Worm (Caenorhabditis elegans) whole organism, L1 larva: Measurements from ENCODE around the gene col-96.

Source experiments
- ces-1 ChIP-seq: fragments of 150-350 bp; optimal IDR thresholded peaks from 2 replicates; lab custom pipeline; 2014; ENCODE audit warnings: missing biosample characterization, missing genetic modification reagents, missing genetic modification characterization
- efl-1 ChIP-seq, 4 experiments: fragments of 150-350 bp; optimal IDR thresholded peaks in 3 of 4; peaks in 1 of 4; 1 replicate in 1 of 4; 2 replicates in 3 of 4; lab custom pipeline; 2014; ENCODE audit warnings: missing biosample characterization in 2 of 4, missing genetic modification characterization in 2 of 4, missing genetic modification reagents in 2 of 4
- lin-39 ChIP-seq: fragments of 150-350 bp; optimal IDR thresholded peaks from 2 replicates; lab custom pipeline; 2014; ENCODE audit warnings: missing biosample characterization, missing genetic modification reagents, missing genetic modification characterization
- snpc-4 ChIP-seq: fragments of 150-350 bp; optimal IDR thresholded peaks from 2 replicates; lab custom pipeline; 2014; ENCODE audit warnings: missing biosample characterization, missing genetic modification characterization
- unc-130 ChIP-seq: fragments of 150-350 bp; optimal IDR thresholded peaks from 2 replicates; lab custom pipeline; 2017; ENCODE audit warnings: missing biosample characterization, missing genetic modification characterization, inconsistent platforms

DNA sequence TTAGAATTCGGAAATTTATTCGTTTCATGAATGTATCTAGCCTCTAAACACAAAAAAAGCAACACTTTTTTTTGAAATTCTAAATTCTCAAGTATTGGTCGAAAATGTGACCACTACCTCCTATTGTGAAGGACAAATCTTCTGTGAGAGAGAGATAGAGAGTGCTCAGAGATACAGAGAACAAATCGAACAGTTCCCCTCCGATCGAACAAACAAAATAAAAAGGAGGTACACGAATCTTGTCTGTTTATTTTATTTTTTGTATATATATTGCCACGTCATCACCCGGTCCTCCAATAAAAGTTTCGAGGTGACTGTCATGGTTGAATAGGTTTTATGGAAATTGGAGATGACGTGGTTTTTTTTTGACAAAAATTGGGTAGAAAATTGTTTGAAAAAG is 34.3 kb upstream of the col-96 start:
- TF ChIP-seq efl-1 (optimal IDR thresholded peaks at IDR 0.05; lab: Kevin White, UChicago) (no peak), efl-1 (GFP tag; optimal IDR thresholded peaks at IDR 0.05 in 1 of 2; lab: Kevin White, UChicago) (no peak), lin-39 (tag; lab: Kevin White, UChicago) (no peak), snpc-4 (tag; lab: Kevin White, UChicago) (no peak), unc-130 (tag; lab: Kevin White, UChicago) (no peak), ces-1 (GFP tag; lab: Kevin White, UChicago) (no peak)
